Worm (Caenorhabditis elegans) whole organism, L2 larva: ENCODE measurements around the gene T16G12.9.

Experiments used
- aly-2 ChIP-seq: fragments of 150-350 bp; optimal IDR thresholded peaks from 2 replicates; lab custom pipeline; 2014; ENCODE audit warnings: missing biosample characterization, missing genetic modification characterization
- fos-1 ChIP-seq: fragments of 150-350 bp; optimal IDR thresholded peaks from 2 replicates; lab custom pipeline; 2014; ENCODE audit warnings: missing biosample characterization, missing genetic modification characterization

DNA sequence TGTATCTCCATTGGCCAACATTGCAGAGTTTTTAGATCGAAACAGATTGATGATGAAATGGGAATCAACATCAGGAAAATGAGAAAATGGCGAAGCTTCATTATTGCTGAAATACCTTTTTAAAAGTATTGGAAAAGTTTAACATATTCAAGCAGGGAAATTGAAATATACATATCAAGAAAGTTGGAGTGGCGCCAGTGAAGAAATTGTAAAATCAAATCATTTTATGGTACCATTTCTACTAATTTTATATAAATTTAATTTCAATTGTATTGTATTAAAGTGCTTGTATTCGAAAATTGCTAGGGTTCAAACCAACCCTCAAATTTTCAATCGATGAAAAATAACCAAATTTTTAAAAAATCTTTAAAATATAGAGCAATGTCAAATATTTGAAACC lies 28.3 kb upstream of the T16G12.9 start, which contains the start of gene srt-55:
- TF ChIP-seq aly-2 (no peak), fos-1 (no peak)
